Worm (Caenorhabditis elegans) whole organism, L3 larva: ENCODE measurements around the gene pen-2.

Source experiments
- daf-12 ChIP-seq: fragments of 150-350 bp; optimal IDR thresholded peaks from 2 replicates; lab custom pipeline; 2014; ENCODE audit warnings: missing biosample characterization, missing genetic modification reagents, missing genetic modification characterization
- lin-15B ChIP-seq: fragments of 150-350 bp; optimal IDR thresholded peaks from 2 replicates; lab custom pipeline; 2014; ENCODE audit warnings: missing biosample characterization, missing genetic modification characterization
- nhr-77 ChIP-seq: fragments of 150-350 bp; optimal IDR thresholded peaks from 2 replicates; lab custom pipeline; 2014; ENCODE audit warnings: missing biosample characterization, missing genetic modification characterization
- ztf-4 ChIP-seq: fragments of 150-350 bp; optimal IDR thresholded peaks from 2 replicates; lab custom pipeline; 2014; ENCODE audit warnings: missing biosample characterization, missing genetic modification characterization

DNA sequence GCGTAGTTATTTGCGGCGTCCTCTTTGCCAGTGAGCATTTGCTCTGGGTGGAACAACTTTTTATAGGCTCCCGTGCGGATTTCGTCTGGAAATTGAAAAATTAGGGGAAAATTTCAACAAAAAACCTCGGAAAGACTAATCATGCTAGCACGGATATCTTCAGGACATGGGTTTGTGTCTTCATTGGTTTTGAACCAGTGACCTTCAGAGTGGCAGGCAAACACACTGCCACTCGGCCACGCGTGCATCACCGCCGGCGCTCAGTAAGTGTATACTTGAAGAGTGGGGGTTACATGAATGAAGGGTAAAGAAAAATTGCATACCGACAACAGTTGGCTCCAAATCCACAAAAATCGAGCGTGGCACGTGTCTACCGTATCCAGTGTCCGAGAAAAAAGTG lies 28.1 kb downstream of the pen-2 start:
- TF ChIP-seq ztf-4 (tag; lab: Kevin White, UChicago) = no peak
- TF ChIP-seq nhr-77 = no peak
- TF ChIP-seq daf-12 (tag; lab: Kevin White, UChicago) = no peak
- TF ChIP-seq lin-15B (tag; lab: Kevin White, UChicago) = peak; percentile 30
